ENCODE assay signal across 4 worm cellular contexts in the genomic region with DNA sequence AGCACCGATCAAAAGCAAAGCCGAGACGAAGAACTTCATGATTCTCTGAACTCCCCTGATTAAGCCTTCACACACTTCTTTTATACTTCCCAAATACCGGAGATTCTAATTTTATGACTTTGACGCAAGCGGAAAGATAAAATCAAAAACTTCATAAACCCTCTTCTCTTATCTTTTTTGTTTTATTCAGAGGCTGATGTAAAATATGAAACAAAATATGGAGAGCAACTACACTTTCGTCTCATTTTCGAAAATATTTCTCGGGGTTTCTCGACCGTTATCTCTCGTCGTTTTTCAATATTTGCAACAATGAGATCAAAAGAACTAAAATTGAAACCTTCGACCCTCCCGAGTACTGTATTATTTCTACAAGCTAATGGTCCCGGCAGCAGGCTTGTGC.
TF ChIP-seq lines count a peak whose summit lies in the region.

A gene (minus strand): TSS at position 115 of the 400 bp plus-strand sequence.

TF ChIP-seq in whole organism, L1 larva, 84 proteins besides CTCF, POLR2A, EP300 and RAD21:
- TF ChIP-seq nhr-28 (tag; optimal IDR thresholded peaks at IDR 0.05; lab: Kevin White, UChicago) = no peak
- TF ChIP-seq lin-15B (tag; optimal IDR thresholded peaks at IDR 0.05; lab: Kevin White, UChicago) = no peak
- TF ChIP-seq nhr-20 (tag; optimal IDR thresholded peaks at IDR 0.05; lab: Kevin White, UChicago) = peak; percentile 17
- no peak for TF ChIP-seq unc-62 (GFP tag; optimal IDR thresholded peaks at IDR 0.05; lab: Kevin White, UChicago)
- TF ChIP-seq snpc-4 (tag; optimal IDR thresholded peaks at IDR 0.05; lab: Kevin White, UChicago) = no peak
- TF ChIP-seq unc-98 (GFP tag; IDR thresholded peaks at IDR 0.05; lab: Robert Waterston, UW) = no peak
- no peak for TF ChIP-seq efl-1 (optimal IDR thresholded peaks at IDR 0.05; lab: Kevin White, UChicago)
- peak in 1 of 2 experiments; percentile 6 for TF ChIP-seq efl-1 (GFP tag; optimal IDR thresholded peaks at IDR 0.05 in 1 of 2; lab: Kevin White, UChicago)
- peak; percentile 68 for TF ChIP-seq elt-2 (tag; optimal IDR thresholded peaks at IDR 0.05; lab: Kevin White, UChicago)
- TF ChIP-seq ceh-88 (GFP tag; IDR thresholded peaks at IDR 0.05; lab: Robert Waterston, UW) = no peak
- TF ChIP-seq rnt-1 (tag; optimal IDR thresholded peaks at IDR 0.05; lab: Kevin White, UChicago) = no peak
- peak; percentile 39 for TF ChIP-seq jun-1 (tag; optimal IDR thresholded peaks at IDR 0.05; lab: Kevin White, UChicago)
- TF ChIP-seq irx-1 (tag; optimal IDR thresholded peaks at IDR 0.05; lab: Kevin White, UChicago) = no peak
- TF ChIP-seq mef-2 (tag; optimal IDR thresholded peaks at IDR 0.05; lab: Kevin White, UChicago) = no peak
- TF ChIP-seq alr-1 (tag; optimal IDR thresholded peaks at IDR 0.05; lab: Kevin White, UChicago; ENCODE audit: borderline replicate concordance) = no peak
- TF ChIP-seq snu-23 (GFP tag; optimal IDR thresholded peaks at IDR 0.05; lab: Kevin White, UChicago) = no peak
- TF ChIP-seq nhr-47 (tag; optimal IDR thresholded peaks at IDR 0.05; lab: Kevin White, UChicago) = no peak
- no peak for TF ChIP-seq nhr-90 (tag; optimal IDR thresholded peaks at IDR 0.05; lab: Kevin White, UChicago; ENCODE audit: poor library complexity)
- no peak for TF ChIP-seq F16B12.6 (tag; optimal IDR thresholded peaks at IDR 0.05; lab: Kevin White, UChicago)
- no peak for TF ChIP-seq sptf-1 (tag; optimal IDR thresholded peaks at IDR 0.05; lab: Kevin White, UChicago)

TF ChIP-seq in whole organism, L2 larva, 48 proteins besides CTCF, POLR2A, EP300 and RAD21:
- TF ChIP-seq lsy-2 (tag; optimal IDR thresholded peaks at IDR 0.05; lab: Kevin White, UChicago) (no peak), sma-9 (GFP tag; optimal IDR thresholded peaks at IDR 0.05; lab: Kevin White, UChicago) (peak; percentile 25), sma-9 (tag; optimal IDR thresholded peaks at IDR 0.05; lab: Kevin White, UChicago) (no peak), mab-5 (tag; optimal IDR thresholded peaks at IDR 0.05; lab: Kevin White, UChicago) (no peak), nhr-25 (tag; optimal IDR thresholded peaks at IDR 0.05; lab: Kevin White, UChicago) (no peak), fos-1 (tag; optimal IDR thresholded peaks at IDR 0.05; lab: Kevin White, UChicago) (peak; percentile 38), aly-2 (tag; optimal IDR thresholded peaks at IDR 0.05; lab: Kevin White, UChicago) (no peak), unc-39 (tag; optimal IDR thresholded peaks at IDR 0.05; lab: Kevin White, UChicago) (no peak)
TF ChIP-seq in whole organism, L2 larva: peak in this region for 2.

TF ChIP-seq in whole organism, L3 larva, 47 proteins besides CTCF, POLR2A, EP300 and RAD21:
- TF ChIP-seq pqm-1 (tag; optimal IDR thresholded peaks at IDR 0.05; lab: Kevin White, UChicago) (peak; percentile 75), nhr-12 (tag; optimal IDR thresholded peaks at IDR 0.05; lab: Kevin White, UChicago) (no peak), elt-2 (tag; optimal IDR thresholded peaks at IDR 0.05; lab: Kevin White, UChicago) (peak; percentile 82)

TF ChIP-seq in whole organism, L4 larva, 104 proteins besides CTCF, POLR2A, EP300 and RAD21:
- TF ChIP-seq zip-11 (GFP tag; IDR thresholded peaks at IDR 0.05; lab: Robert Waterston, UW) (no peak), Y105C5A.15 (GFP tag; IDR thresholded peaks at IDR 0.05; lab: Robert Waterston, UW) (no peak), D1046.2 (GFP tag; IDR thresholded peaks at IDR 0.05; lab: Robert Waterston, UW) (no peak), daf-16 (GFP tag; optimal IDR thresholded peaks at IDR 0.05; lab: Kevin White, UChicago) (no peak), daf-16 (tag; optimal IDR thresholded peaks at IDR 0.05; lab: Kevin White, UChicago) (peak; percentile 33), duxl-1 (tag; optimal IDR thresholded peaks at IDR 0.05; lab: Kevin White, UChicago; ENCODE audit: poor library complexity) (no peak), spr-1 (tag; optimal IDR thresholded peaks at IDR 0.05; lab: Kevin White, UChicago) (no peak), hif-1 (tag; optimal IDR thresholded peaks at IDR 0.05; lab: Kevin White, UChicago) (no peak), hlh-11 (tag; optimal IDR thresholded peaks at IDR 0.05; lab: Kevin White, UChicago) (peak; percentile 30), ZK546.5 (tag; optimal IDR thresholded peaks at IDR 0.05; lab: Kevin White, UChicago) (no peak), F49E8.2 (tag; optimal IDR thresholded peaks at IDR 0.05; lab: Kevin White, UChicago; ENCODE audit: borderline replicate concordance) (no peak), tra-1 (GFP tag; IDR thresholded peaks at IDR 0.05; lab: Robert Waterston, UW) (no peak), gei-8 (GFP tag; optimal IDR thresholded peaks at IDR 0.05; lab: Kevin White, UChicago) (no peak), nhr-28 (tag; optimal IDR thresholded peaks at IDR 0.05; lab: Kevin White, UChicago) (peak; percentile 36), snpc-4 (tag; optimal IDR thresholded peaks at IDR 0.05; lab: Kevin White, UChicago) (no peak), lin-13 (GFP tag; optimal IDR thresholded peaks at IDR 0.05; lab: Kevin White, UChicago) (no peak), unc-130 (GFP tag; optimal IDR thresholded peaks at IDR 0.05; lab: Kevin White, UChicago) (no peak), jun-1 (tag; optimal IDR thresholded peaks at IDR 0.05; lab: Kevin White, UChicago) (no peak), nhr-77 (tag; optimal IDR thresholded peaks at IDR 0.05; lab: Kevin White, UChicago) (no peak), mdt-29 (GFP tag; IDR thresholded peaks at IDR 0.05; lab: Robert Waterston, UW) (no peak), arid-1 (GFP tag; conservative IDR thresholded peaks at IDR 0.05; lab: Robert Waterston, UW) (no peak), set-16 (GFP tag; IDR thresholded peaks at IDR 0.05; lab: Robert Waterston, UW) (no peak), madf-9 (GFP tag; conservative IDR thresholded peaks at IDR 0.05; lab: Robert Waterston, UW) (no peak), dve-1 (tag; optimal IDR thresholded peaks at IDR 0.05; lab: Kevin White, UChicago; ENCODE audit: insufficient read depth) (peak; percentile 42), lin-1 (GFP tag; IDR thresholded peaks at IDR 0.05; lab: Robert Waterston, UW) (no peak), dmd-6 (GFP tag; IDR thresholded peaks at IDR 0.05; lab: Robert Waterston, UW) (peak; percentile 40), mxl-3 (GFP tag; optimal IDR thresholded peaks at IDR 0.05; lab: Kevin White, UChicago) (no peak), mdl-1 (tag; optimal IDR thresholded peaks at IDR 0.05; lab: Kevin White, UChicago) (no peak), zfp-2 (tag; optimal IDR thresholded peaks at IDR 0.05; lab: Kevin White, UChicago) (no peak), mep-1 (tag; optimal IDR thresholded peaks at IDR 0.05; lab: Kevin White, UChicago) (no peak)
TF ChIP-seq in whole organism, L4 larva: peak in this region for 5.
